Worm (Caenorhabditis elegans): ENCODE data around the gene srd-27.
"Not testable (repeated sequence)": the region's sequence is repeated elsewhere in the genome, so short reads cannot be mapped to it uniquely, and the experiment has no call there.

Gene srd-27

ce11 chrV:15850276-15850811, 47.2 kb downstream of the srd-27 start, which contains the start of gene srh-147:
Gene srh-147 (minus strand): TSS chrV:15850326.
- TF ChIP-seq ztf-11 (tag; optimal IDR thresholded peaks at IDR 0.05); unc-62 (GFP tag; optimal IDR thresholded peaks at IDR 0.05); nhr-237 (tag; optimal IDR thresholded peaks at IDR 0.05): not testable (repeated sequence)
